Fruit fly (Drosophila melanogaster) whole organism, prepupa: ENCODE results near the gene Apl.

Source experiments
- CG10631 ChIP-seq: fragments of 200-800 bp; sonication (Bioruptor generic); optimal IDR thresholded peaks from 2 replicates; lab custom pipeline; 2016; ENCODE audit warnings: missing biosample characterization, missing genetic modification characterization
- CG10669 ChIP-seq: fragments of 200-800 bp; sonication (Bioruptor generic); optimal IDR thresholded peaks from 3 replicates; lab custom pipeline; 2018; ENCODE audit warnings: missing biosample characterization, mild to moderate bottlenecking, missing genetic modification characterization, moderate library complexity
- CG11294 ChIP-seq: fragments of 200-800 bp; sonication (Bioruptor generic); IDR thresholded peaks from 2 replicates; pipeline ENCODE4 v1.3.6; 2022; ENCODE audit warnings: missing biosample characterization, missing genetic modification characterization
- CG11902 ChIP-seq: fragments of 200-800 bp; sonication (Bioruptor generic); optimal IDR thresholded peaks from 3 replicates; lab custom pipeline; 2016; ENCODE audit warnings: missing biosample characterization, missing genetic modification characterization
- CG15336 ChIP-seq: fragments of 200-800 bp; sonication (Bioruptor generic); IDR thresholded peaks from 2 replicates; pipeline ENCODE4 v1.3.6; 2022; ENCODE audit warnings: missing biosample characterization, missing genetic modification characterization
- CG3032 ChIP-seq: fragments of 200-800 bp; optimal IDR thresholded peaks from 2 replicates; lab custom pipeline; 2019; ENCODE audit warnings: missing biosample characterization, mild to moderate bottlenecking, missing genetic modification characterization, moderate library complexity
- CG32006 ChIP-seq: fragments of 200-800 bp; sonication (Bioruptor generic); optimal IDR thresholded peaks from 3 replicates; lab custom pipeline; 2017; ENCODE audit warnings: missing biosample characterization, mild to moderate bottlenecking, missing genetic modification characterization
- CG3919 ChIP-seq: fragments of 200-800 bp; sonication (Bioruptor generic); optimal IDR thresholded peaks from 3 replicates; lab custom pipeline; 2016; ENCODE audit warnings: missing biosample characterization, missing genetic modification characterization
- CG4318 ChIP-seq: fragments of 200-800 bp; sonication (Bioruptor generic); optimal IDR thresholded peaks from 3 replicates; lab custom pipeline; 2017; ENCODE audit warnings: missing biosample characterization, mild to moderate bottlenecking, missing genetic modification characterization
- CG6163 ChIP-seq: fragments of 200-800 bp; sonication (Bioruptor generic); IDR thresholded peaks from 3 replicates; pipeline ENCODE4 v1.3.6; 2022; ENCODE audit warnings: missing biosample characterization, missing genetic modification characterization
- CG6276 ChIP-seq: fragments of 200-800 bp; sonication (Bioruptor generic); optimal IDR thresholded peaks from 2 replicates; lab custom pipeline; 2017; ENCODE audit warnings: missing biosample characterization, mild to moderate bottlenecking, missing genetic modification characterization
- CG6808 ChIP-seq: fragments of 200-800 bp; sonication (Bioruptor generic); optimal IDR thresholded peaks from 3 replicates; lab custom pipeline; 2017; ENCODE audit warnings: missing biosample characterization, missing genetic modification characterization, mild to moderate bottlenecking, moderate library complexity, missing genetic modification reagents
- CG7368 ChIP-seq: fragments of 200-800 bp; sonication (Bioruptor generic); optimal IDR thresholded peaks from 3 replicates; lab custom pipeline; 2016; ENCODE audit warnings: missing biosample characterization, missing genetic modification characterization
- CG8119 ChIP-seq: fragments of 200-800 bp; sonication (Bioruptor generic); IDR thresholded peaks from 3 replicates; pipeline ENCODE4 v1.3.6; 2022; ENCODE audit warnings: missing biosample characterization, missing genetic modification characterization
- CG8319 ChIP-seq: fragments of 200-800 bp; sonication (Bioruptor generic); optimal IDR thresholded peaks from 3 replicates; lab custom pipeline; 2016; ENCODE audit warnings: missing biosample characterization, missing genetic modification characterization
- CG8632 ChIP-seq: fragments of 200-800 bp; sonication (Bioruptor generic); optimal IDR thresholded peaks from 3 replicates; lab custom pipeline; 2016; ENCODE audit warnings: missing biosample characterization, missing genetic modification characterization
- CG9139 ChIP-seq: fragments of 200-800 bp; sonication (Bioruptor generic); optimal IDR thresholded peaks from 3 replicates; lab custom pipeline; 2017; ENCODE audit warnings: missing biosample characterization, mild to moderate bottlenecking, missing genetic modification characterization
- Eip75B ChIP-seq: fragments of 200-800 bp; sonication (Bioruptor generic); optimal IDR thresholded peaks from 3 replicates; lab custom pipeline; 2016; ENCODE audit warnings: missing biosample characterization, missing genetic modification characterization
- Eip78C ChIP-seq: fragments of 200-800 bp; sonication (Bioruptor generic); peaks from one replicate; lab custom pipeline; 2016; ENCODE audit warnings: missing biosample characterization, missing genetic modification characterization
- Eip93F ChIP-seq: fragments of 200-800 bp; sonication (Bioruptor generic); optimal IDR thresholded peaks from 2 replicates; lab custom pipeline; 2016; ENCODE audit warnings: missing biosample characterization, mild to moderate bottlenecking, missing genetic modification characterization
- Ets96B ChIP-seq: fragments of 200-800 bp; optimal IDR thresholded peaks from 2 replicates; lab custom pipeline; 2019; ENCODE audit warnings: missing biosample characterization, mild to moderate bottlenecking, missing genetic modification characterization, moderate library complexity
- Gug ChIP-seq: fragments of 200-800 bp; sonication (Bioruptor generic); IDR thresholded peaks from 2 replicates; pipeline ENCODE4 v1.3.6; 2022; ENCODE audit warnings: missing biosample characterization, missing genetic modification characterization
- Hr38 ChIP-seq: sonication (Bioruptor generic); optimal IDR thresholded peaks from 2 replicates; lab custom pipeline; 2016; ENCODE audit warnings: missing biosample characterization, missing genetic modification characterization
- Hr4 ChIP-seq: fragments of 200-800 bp; sonication (Bioruptor generic); optimal IDR thresholded peaks from 3 replicates; lab custom pipeline; 2016; ENCODE audit warnings: missing biosample characterization, missing genetic modification characterization
- Lpt ChIP-seq: fragments of 200-800 bp; sonication (Bioruptor generic); optimal IDR thresholded peaks from 3 replicates; lab custom pipeline; 2016; ENCODE audit warnings: missing biosample characterization, missing genetic modification characterization
- Met ChIP-seq: fragments of 200-800 bp; sonication (Bioruptor generic); optimal IDR thresholded peaks from 3 replicates; lab custom pipeline; 2016; ENCODE audit warnings: missing biosample characterization, missing genetic modification characterization
- OdsH ChIP-seq: fragments of 200-800 bp; sonication (Bioruptor generic); optimal IDR thresholded peaks from 3 replicates; lab custom pipeline; 2016; ENCODE audit warnings: missing biosample characterization, missing genetic modification characterization
- Smox ChIP-seq: fragments of 200-800 bp; sonication (Bioruptor generic); optimal IDR thresholded peaks from 3 replicates; lab custom pipeline; 2016; ENCODE audit warnings: missing biosample characterization, missing genetic modification characterization
- Sox102F ChIP-seq: fragments of 200-800 bp; sonication (Bioruptor generic); optimal IDR thresholded peaks from 2 replicates; lab custom pipeline; 2016; ENCODE audit warnings: missing biosample characterization, mild to moderate bottlenecking, missing genetic modification characterization
- Sox14 ChIP-seq: fragments of 200-800 bp; sonication (Bioruptor generic); optimal IDR thresholded peaks from 3 replicates; lab custom pipeline; 2016; ENCODE audit warnings: missing biosample characterization, missing genetic modification characterization
- Sox15 ChIP-seq: fragments of 200-800 bp; sonication (Bioruptor generic); optimal IDR thresholded peaks from 3 replicates; lab custom pipeline; 2016; ENCODE audit warnings: missing biosample characterization, missing genetic modification characterization
- achi ChIP-seq: fragments of 200-800 bp; sonication (Bioruptor generic); optimal IDR thresholded peaks from 3 replicates; lab custom pipeline; 2016; ENCODE audit warnings: missing biosample characterization, missing genetic modification characterization
- acj6 ChIP-seq: fragments of 200-800 bp; sonication (Bioruptor generic); optimal IDR thresholded peaks from 3 replicates; lab custom pipeline; 2016; ENCODE audit warnings: missing biosample characterization, missing genetic modification characterization
- cyc ChIP-seq: fragments of 200-800 bp; sonication (Bioruptor generic); optimal IDR thresholded peaks from 3 replicates; lab custom pipeline; 2016; ENCODE audit warnings: missing biosample characterization, missing genetic modification characterization
- dac ChIP-seq: fragments of 200-800 bp; sonication (Bioruptor generic); optimal IDR thresholded peaks from 2 replicates; lab custom pipeline; 2017; ENCODE audit warnings: missing biosample characterization, mild to moderate bottlenecking, missing genetic modification characterization
- dsx ChIP-seq: fragments of 200-800 bp; optimal IDR thresholded peaks from 3 replicates; lab custom pipeline; 2019; ENCODE audit warnings: missing biosample characterization, mild to moderate bottlenecking, missing genetic modification characterization, moderate library complexity; ENCODE audit not compliant: poor library complexity, severe bottlenecking
- eg ChIP-seq: fragments of 200-800 bp; sonication (Bioruptor generic); IDR thresholded peaks from 3 replicates; pipeline ENCODE4 v1.3.6; 2022; ENCODE audit warnings: missing biosample characterization, missing genetic modification characterization
- esn ChIP-seq: fragments of 200-800 bp; sonication (Bioruptor generic); optimal IDR thresholded peaks from 2 replicates; lab custom pipeline; 2016; ENCODE audit warnings: missing biosample characterization, mild to moderate bottlenecking, missing genetic modification characterization, moderate library complexity
- fd59A ChIP-seq: fragments of 200-800 bp; sonication (Bioruptor generic); optimal IDR thresholded peaks from 2 replicates; lab custom pipeline; 2017; ENCODE audit warnings: missing biosample characterization, mild to moderate bottlenecking, missing genetic modification characterization, missing genetic modification reagents
- fd85E ChIP-seq: fragments of 200-800 bp; sonication (Bioruptor generic); optimal IDR thresholded peaks from 3 replicates; lab custom pipeline; 2016; ENCODE audit warnings: missing biosample characterization, missing genetic modification characterization
- fkh ChIP-seq: fragments of 200-800 bp; sonication (Bioruptor generic); optimal IDR thresholded peaks from 3 replicates; lab custom pipeline; 2017; ENCODE audit warnings: missing biosample characterization, mild to moderate bottlenecking, missing genetic modification characterization, moderate library complexity
- net ChIP-seq: fragments of 200-800 bp; sonication (Bioruptor generic); optimal IDR thresholded peaks from 3 replicates; lab custom pipeline; 2016; ENCODE audit warnings: missing biosample characterization, missing genetic modification characterization
- pdm3 ChIP-seq: fragments of 200-800 bp; sonication (Bioruptor generic); optimal IDR thresholded peaks from 3 replicates; lab custom pipeline; 2016; ENCODE audit warnings: missing biosample characterization, missing genetic modification characterization
- salr ChIP-seq, 2 experiments: fragments of 200-800 bp; sonication (Bioruptor generic); optimal IDR thresholded peaks; 3 replicates each; lab custom pipeline; 2016 to 2018; ENCODE audit warnings: missing biosample characterization in 2 of 2, missing genetic modification characterization in 2 of 2, mild to moderate bottlenecking in 1 of 2
- spab ChIP-seq: fragments of 200-800 bp; sonication (Bioruptor generic); optimal IDR thresholded peaks from 2 replicates; lab custom pipeline; 2017; ENCODE audit warnings: missing biosample characterization, mild to moderate bottlenecking, missing genetic modification characterization, missing genetic modification reagents
- svp ChIP-seq: fragments of 200-800 bp; sonication (Bioruptor generic); peaks from one replicate; lab custom pipeline; 2016; ENCODE audit warnings: missing biosample characterization, missing genetic modification characterization
- vri ChIP-seq: fragments of 200-800 bp; sonication (Bioruptor generic); optimal IDR thresholded peaks from 3 replicates; lab custom pipeline; 2016; ENCODE audit warnings: missing biosample characterization, mild to moderate bottlenecking, missing genetic modification characterization

Apl gene

DNA sequence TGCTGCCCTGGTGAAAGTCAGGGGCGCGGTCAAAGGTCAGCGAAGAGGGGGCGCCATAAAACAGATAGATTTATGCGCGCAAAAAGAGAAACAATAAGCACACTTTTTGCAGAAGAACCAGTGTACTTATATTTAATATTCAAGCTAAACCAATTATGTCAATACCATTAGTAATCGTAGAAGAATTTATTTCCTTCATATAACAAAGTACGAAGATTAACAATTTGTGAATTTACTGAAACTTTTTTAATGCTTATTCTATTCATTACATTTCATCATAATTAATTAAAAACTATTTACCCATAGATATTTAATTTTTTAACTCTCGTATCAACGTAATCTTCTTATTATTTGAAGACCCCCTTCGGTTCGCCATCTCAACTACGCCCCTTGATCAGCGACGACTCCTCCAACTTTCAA is 47.1 kb downstream of the Apl start (continued):
- TF ChIP-seq Lpt (GFP tag; lab: Kevin White, UChicago) (peak; percentile 69), CG8119 (GFP tag; lab: Robert Waterston, UW) (peak; percentile 63; the same call in 2 of the 3 replicates), CG9139 (peak; percentile 35), spab (GFP tag; lab: Kevin White, UChicago) (peak; percentile 85), Smox (GFP tag; lab: Kevin White, UChicago) (peak; percentile 55), CG10631 (GFP tag; lab: Kevin White, UChicago) (peak; percentile 85), CG3919 (peak; percentile 87), net (GFP tag; lab: Kevin White, UChicago) (peak; percentile 79), CG7368 (GFP tag; lab: Kevin White, UChicago) (peak; percentile 68), OdsH (GFP tag; lab: Kevin White, UChicago) (peak; percentile 74), CG6163 (GFP tag; lab: Robert Waterston, UW) (no peak), CG3032 (peak; percentile 81), dac (GFP tag; lab: Kevin White, UChicago) (peak; percentile 57)

DNA sequence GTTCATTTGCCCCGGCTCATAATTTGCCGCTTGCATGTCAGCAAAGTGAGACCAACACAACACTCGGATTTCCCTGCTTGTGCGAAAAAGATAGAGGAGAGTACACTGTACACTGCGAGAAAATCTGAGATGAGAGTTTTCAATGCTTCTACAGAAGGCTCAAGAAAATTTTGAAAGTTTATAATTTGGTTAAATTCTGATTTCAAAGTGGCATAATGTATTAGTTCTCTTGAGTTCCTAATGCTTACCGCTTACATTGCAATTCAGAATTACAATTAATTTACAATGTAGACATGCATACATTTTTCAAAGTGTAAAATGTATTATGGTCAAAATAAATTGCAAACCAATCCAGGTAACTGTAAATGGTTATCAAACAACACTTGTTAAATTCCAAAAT is 48.0 kb downstream of the Apl start:
- TF ChIP-seq Sox14 (peak; percentile 48), CG8119 (GFP tag; lab: Robert Waterston, UW) (peak; percentile 78), CG6808 (GFP tag; lab: Kevin White, UChicago) (peak; percentile 9), net (GFP tag; lab: Kevin White, UChicago) (peak; percentile 22), CG32006 (GFP tag; lab: Kevin White, UChicago) (peak; percentile 86), eg (peak; percentile 72), Lpt (GFP tag; lab: Kevin White, UChicago) (peak; percentile 47), Sox15 (GFP tag; lab: Kevin White, UChicago) (no peak), CG10669 (GFP tag; lab: Kevin White, UChicago) (peak; percentile 53), Gug (peak; percentile 48), CG10631 (GFP tag; lab: Kevin White, UChicago) (peak; percentile 49), fd59A (peak; percentile 23), svp (peak; percentile 2), spab (GFP tag; lab: Kevin White, UChicago) (peak; percentile 49), salr (GFP tag; optimal IDR thresholded peaks at IDR 0.05; lab: Kevin White, UChicago) (peak in 1 of 2 experiments; percentile 34), fd85E (GFP tag; lab: Kevin White, UChicago) (no peak), fkh (GFP tag; lab: Kevin White, UChicago) (no peak), CG11902 (no peak), Eip75B (GFP tag; lab: Kevin White, UChicago) (peak; percentile 33), CG8319 (GFP tag; lab: Kevin White, UChicago) (peak; percentile 5), OdsH (GFP tag; lab: Kevin White, UChicago) (peak; percentile 26), dsx (GFP tag; lab: Kevin White, UChicago) (no peak), CG6276 (GFP tag; lab: Kevin White, UChicago) (peak; percentile 80), CG3032 (peak; percentile 19), CG8632 (GFP tag; lab: Kevin White, UChicago) (no peak), CG4318 (GFP tag; lab: Kevin White, UChicago) (peak; percentile 84), esn (GFP tag; lab: Kevin White, UChicago) (peak; percentile 24), Sox102F (GFP tag; lab: Kevin White, UChicago) (no peak), CG15336 (GFP tag; lab: Robert Waterston, UW) (peak; percentile 78), pdm3 (GFP tag; lab: Kevin White, UChicago) (peak; percentile 41), Ets96B (peak; percentile 39), Hr4 (GFP tag; lab: Kevin White, UChicago) (peak; percentile 85), achi (GFP tag; lab: Kevin White, UChicago) (peak; percentile 50), dac (GFP tag; lab: Kevin White, UChicago) (peak; percentile 39), Met (no peak), CG3919 (peak; percentile 71), acj6 (peak; percentile 9), CG11294 (GFP tag; lab: Robert Waterston, UW) (peak; percentile 46; the same call in 1 of the 2 replicates), Hr38 (GFP tag; lab: Kevin White, UChicago) (no peak), CG7368 (GFP tag; lab: Kevin White, UChicago) (no peak), CG6163 (GFP tag; lab: Robert Waterston, UW) (peak; percentile 30; the same call in 1 of the 3 replicates), Eip78C (GFP tag; lab: Kevin White, UChicago) (peak; percentile 87), Eip93F (no peak), vri (GFP tag; lab: Kevin White, UChicago) (no peak), cyc (GFP tag; lab: Kevin White, UChicago) (no peak)
